Fruit fly (Drosophila melanogaster): ENCODE results near the gene orb2.

The orb2 gene

DNA sequence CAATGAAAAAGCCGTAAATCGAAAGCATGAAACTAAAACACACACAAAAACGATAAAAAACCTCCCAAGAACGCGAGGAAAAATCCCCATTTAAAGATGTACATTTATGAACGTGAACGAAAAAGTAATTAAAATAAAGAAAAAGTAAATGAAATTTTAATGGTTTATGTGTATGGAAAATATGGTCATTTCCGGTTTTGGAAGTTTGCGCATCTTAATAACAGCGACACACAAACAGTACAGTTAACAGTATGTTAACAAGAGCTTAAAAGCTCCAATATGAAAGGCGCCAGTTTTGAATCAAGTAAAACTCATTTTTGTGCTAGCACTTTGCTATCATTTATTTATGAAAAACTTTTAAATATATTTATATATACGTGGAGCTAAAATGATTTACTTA lies 22.3 kb downstream of the orb2 start (continued):
- no peak for TF ChIP-seq CG15696 (tag; optimal IDR thresholded peaks at IDR 0.05)
- TF ChIP-seq ash1 (GFP tag; optimal IDR thresholded peaks at IDR 0.05) = no peak
- no peak for TF ChIP-seq nerfin-1 (tag; optimal IDR thresholded peaks at IDR 0.05)
- no peak for TF ChIP-seq CG30431 (GFP tag; optimal IDR thresholded peaks at IDR 0.05)
- peak; percentile 20; the same call in 1 of the 2 replicates for TF ChIP-seq stc (GFP tag; IDR thresholded peaks at IDR 0.05)
- no peak for TF ChIP-seq lab (GFP tag; optimal IDR thresholded peaks at IDR 0.05)
- TF ChIP-seq tio (GFP tag; optimal IDR thresholded peaks at IDR 0.05) = no peak
- no peak for TF ChIP-seq CG18262 (tag; optimal IDR thresholded peaks at IDR 0.05)
- no peak for TF ChIP-seq Ets65A (GFP tag)
- no peak for TF ChIP-seq Opbp (GFP tag; IDR thresholded peaks at IDR 0.05; ENCODE audit: partially characterized antibody)
- TF ChIP-seq CG5245 (GFP tag; optimal IDR thresholded peaks at IDR 0.05) = no peak
- TF ChIP-seq Gug (GFP tag; IDR thresholded peaks at IDR 0.05) = no peak
- TF ChIP-seq CG33557 (GFP tag; optimal IDR thresholded peaks at IDR 0.05) = no peak
- TF ChIP-seq MBD-R2 (GFP tag; IDR thresholded peaks at IDR 0.05) = no peak
- no peak for TF ChIP-seq disco-r (GFP tag; optimal IDR thresholded peaks at IDR 0.05)
- peak; percentile 38; the same call in 1 of the 2 replicates for TF ChIP-seq CG31441 (GFP tag; IDR thresholded peaks at IDR 0.05)
- TF ChIP-seq CG15601 (tag; optimal IDR thresholded peaks at IDR 0.05) = no peak
- no peak for TF ChIP-seq hbn (GFP tag; IDR thresholded peaks at IDR 0.05; ENCODE audit: partially characterized antibody)
- TF ChIP-seq NC2β (GFP tag; optimal IDR thresholded peaks at IDR 0.05) = no peak
- peak; percentile 10 for TF ChIP-seq sens (GFP tag)
- 0 out of 3 replicates have a peak, but pooled peaks have one; percentile 28 for TF ChIP-seq CG11695 (GFP tag; IDR thresholded peaks at IDR 0.05)
- no peak for TF ChIP-seq pzg (GFP tag; optimal IDR thresholded peaks at IDR 0.05)
- TF ChIP-seq gcm (GFP tag; optimal IDR thresholded peaks at IDR 0.05) = no peak
- no peak for TF ChIP-seq Hr39 (optimal IDR thresholded peaks at IDR 0.05)
- no peak for TF ChIP-seq pnt (GFP tag; optimal IDR thresholded peaks at IDR 0.05)
- TF ChIP-seq Xbp1 (GFP tag; optimal IDR thresholded peaks at IDR 0.05) = no peak
- no peak for TF ChIP-seq D (optimal IDR thresholded peaks at IDR 0.05)
- no peak for TF ChIP-seq D (GFP tag; optimal IDR thresholded peaks at IDR 0.05)
- TF ChIP-seq CG6791 (GFP tag; IDR thresholded peaks at IDR 0.05; ENCODE audit: partially characterized antibody) = no peak
- no peak for TF ChIP-seq Atf-2 (GFP tag; optimal IDR thresholded peaks at IDR 0.05)
- no peak for TF ChIP-seq D19B (GFP tag; optimal IDR thresholded peaks at IDR 0.05)
- TF ChIP-seq luna (GFP tag; optimal IDR thresholded peaks at IDR 0.05) = no peak
- no peak for TF ChIP-seq Dip2 (GFP tag; IDR thresholded peaks at IDR 0.05)
- no peak for TF ChIP-seq CG3281 (GFP tag; optimal IDR thresholded peaks at IDR 0.05)
- TF ChIP-seq odd (GFP tag; optimal IDR thresholded peaks at IDR 0.05) = peak; percentile 40
- TF ChIP-seq pum (GFP tag; optimal IDR thresholded peaks at IDR 0.05) = no peak
- no peak for TF ChIP-seq run (tag; optimal IDR thresholded peaks at IDR 0.05)
- TF ChIP-seq Rfx (GFP tag; IDR thresholded peaks at IDR 0.05) = no peak
- TF ChIP-seq BtbVII (GFP tag; optimal IDR thresholded peaks at IDR 0.05) = peak; percentile 36
- TF ChIP-seq eve (GFP tag; optimal IDR thresholded peaks at IDR 0.05) = peak in 1 of 2 experiments; percentile 50
- peak; percentile 66 for TF ChIP-seq Dp (GFP tag; optimal IDR thresholded peaks at IDR 0.05)
- no peak for TF ChIP-seq nmo (GFP tag; optimal IDR thresholded peaks at IDR 0.05)
- no peak for TF ChIP-seq CG12769 (tag; optimal IDR thresholded peaks at IDR 0.05)
- TF ChIP-seq CG17385 (GFP tag; optimal IDR thresholded peaks at IDR 0.05) = peak; percentile 29
- no peak for TF ChIP-seq sob (GFP tag; IDR thresholded peaks at IDR 0.05)
- TF ChIP-seq HHEX (GFP tag; optimal IDR thresholded peaks at IDR 0.05) = no peak
- TF ChIP-seq fd64A (GFP tag; optimal IDR thresholded peaks at IDR 0.05) = no peak
- TF ChIP-seq lbe (GFP tag; optimal IDR thresholded peaks at IDR 0.05) = no peak
- no peak for TF ChIP-seq ken (GFP tag; IDR thresholded peaks at IDR 0.05)
- no peak for TF ChIP-seq CG12236 (GFP tag; optimal IDR thresholded peaks at IDR 0.05)
- no peak for TF ChIP-seq esg (GFP tag; conservative IDR thresholded peaks at IDR 0.05)
- no peak for TF ChIP-seq sr (GFP tag; IDR thresholded peaks at IDR 0.05)
- TF ChIP-seq CG17568 (GFP tag; optimal IDR thresholded peaks at IDR 0.05) = peak; percentile 54

Data from whole organism, embryonic.